Worm (Caenorhabditis elegans) whole organism, L2 larva: ENCODE results near the gene srh-220.

ENCODE experiments used
- R02D3.7 ChIP-seq: fragments of 150-350 bp; optimal IDR thresholded peaks from 2 replicates; lab custom pipeline; 2014; ENCODE audit warnings: missing biosample characterization, missing genetic modification characterization
- ZK546.5 ChIP-seq: sonication (generic microtip); optimal IDR thresholded peaks from 2 replicates; lab custom pipeline; 2017; ENCODE audit warnings: missing biosample characterization, missing genetic modification characterization
- lin-39 ChIP-seq: fragments of 150-350 bp; optimal IDR thresholded peaks from 2 replicates; lab custom pipeline; 2014; ENCODE audit warnings: missing biosample characterization, missing genetic modification reagents, missing genetic modification characterization
- mdl-1 ChIP-seq, 2 experiments: fragments of 150-350 bp in 1 of 2; sonication (generic microtip) in 1 of 2; optimal IDR thresholded peaks; 2 replicates each; lab custom pipeline; 2017; ENCODE audit warnings: missing biosample characterization in 2 of 2, missing genetic modification characterization in 2 of 2
- nhr-23 ChIP-seq: fragments of 150-350 bp; optimal IDR thresholded peaks from 2 replicates; lab custom pipeline; 2014; ENCODE audit warnings: missing biosample characterization, missing genetic modification reagents, missing genetic modification characterization
- nhr-237 ChIP-seq: fragments of 150-350 bp; optimal IDR thresholded peaks from 2 replicates; lab custom pipeline; 2014; ENCODE audit warnings: missing biosample characterization, missing genetic modification characterization
- unc-62 ChIP-seq: fragments of 150-350 bp; optimal IDR thresholded peaks from 2 replicates; lab custom pipeline; 2014; ENCODE audit warnings: missing biosample characterization, missing genetic modification reagents, missing genetic modification characterization

- TF ChIP-seq ZK546.5 (tag; lab: Kevin White, UChicago) (no peak), nhr-23 (tag; lab: Kevin White, UChicago) (no peak), unc-62 (GFP tag; lab: Kevin White, UChicago) (no peak), R02D3.7 (tag; lab: Kevin White, UChicago) (no peak), mdl-1 (tag; optimal IDR thresholded peaks at IDR 0.05; lab: Kevin White, UChicago) (no peak), nhr-237 (no peak), lin-39 (tag; lab: Kevin White, UChicago) (no peak)
Observed at ce11 chrIV:4007697-4008096, 29.9 kb upstream of the srh-220 start, which contains the start of gene W02C12.2.
